Fruit fly (Drosophila melanogaster): ENCODE data around the gene CG44088.

Gene CG44088

dm6 chr3R:4740592-4741500 is 34.0 kb downstream of the CG44088 start:
- no peak for TF ChIP-seq Met (GFP tag; optimal IDR thresholded peaks at IDR 0.05)
- peak; percentile 28 for TF ChIP-seq Ets96B (tag; optimal IDR thresholded peaks at IDR 0.05)
- peak; percentile 64 for TF ChIP-seq spab (GFP tag; optimal IDR thresholded peaks at IDR 0.05)
- TF ChIP-seq CG32006 (GFP tag; optimal IDR thresholded peaks at IDR 0.05), result peak; percentile 17
- no peak for TF ChIP-seq CG31627 (GFP tag; optimal IDR thresholded peaks at IDR 0.05)
- peak; percentile 82 to 83 for TF ChIP-seq ss (GFP tag; optimal IDR thresholded peaks at IDR 0.05)
- peak; percentile 33 for TF ChIP-seq CG3032 (tag; optimal IDR thresholded peaks at IDR 0.05)
- peak; percentile 18 for TF ChIP-seq Sox102F (GFP tag; optimal IDR thresholded peaks at IDR 0.05)
- peak; percentile 13 for TF ChIP-seq CG11762 (GFP tag; optimal IDR thresholded peaks at IDR 0.05; ENCODE audit: insufficient read depth)
- peak; percentile 90 for TF ChIP-seq eg (GFP tag; IDR thresholded peaks at IDR 0.05)
- TF ChIP-seq Hr39 (GFP tag; optimal IDR thresholded peaks at IDR 0.05), result no peak
- peak; percentile 2 for TF ChIP-seq pdm3 (GFP tag; optimal IDR thresholded peaks at IDR 0.05)
- peak; percentile 49 for TF ChIP-seq dsx (GFP tag; optimal IDR thresholded peaks at IDR 0.05; ENCODE audit: poor library complexity, severe bottlenecking)
- TF ChIP-seq CG11294 (GFP tag; IDR thresholded peaks at IDR 0.05), result no peak
- TF ChIP-seq fkh (GFP tag; optimal IDR thresholded peaks at IDR 0.05), result no peak
- TF ChIP-seq CG7368 (GFP tag; optimal IDR thresholded peaks at IDR 0.05), result no peak
- TF ChIP-seq CG34406 (GFP tag; optimal IDR thresholded peaks at IDR 0.05), result no peak
- no peak for TF ChIP-seq CG4318 (GFP tag; optimal IDR thresholded peaks at IDR 0.05)
- TF ChIP-seq net (GFP tag; optimal IDR thresholded peaks at IDR 0.05), result peak; percentile 3
- TF ChIP-seq CG1621 (tag; optimal IDR thresholded peaks at IDR 0.05), result peak; percentile 47
- peak; percentile 9 for TF ChIP-seq CG8632 (GFP tag; optimal IDR thresholded peaks at IDR 0.05)
- TF ChIP-seq CG6276 (GFP tag; optimal IDR thresholded peaks at IDR 0.05), result peak; percentile 82
- no peak for TF ChIP-seq Hr38 (GFP tag; optimal IDR thresholded peaks at IDR 0.05)
- peak; percentile 61 for TF ChIP-seq CG9139 (GFP tag; optimal IDR thresholded peaks at IDR 0.05)
- TF ChIP-seq Eip78C (GFP tag), result peak; percentile 79
- peak; percentile 91 for TF ChIP-seq CG8119 (GFP tag; IDR thresholded peaks at IDR 0.05)
- TF ChIP-seq Lpt (GFP tag; optimal IDR thresholded peaks at IDR 0.05), result peak; percentile 77
- no peak; the same call in 1 of the 3 replicates for TF ChIP-seq CG6163 (GFP tag; IDR thresholded peaks at IDR 0.05)
- TF ChIP-seq CG3919 (GFP tag; optimal IDR thresholded peaks at IDR 0.05), result peak; percentile 10
- peak; percentile 72 for TF ChIP-seq CG6854 (GFP tag; optimal IDR thresholded peaks at IDR 0.05)
- TF ChIP-seq Eip75B (GFP tag; optimal IDR thresholded peaks at IDR 0.05), result no peak
- no peak for TF ChIP-seq Hr4 (GFP tag; optimal IDR thresholded peaks at IDR 0.05)
- TF ChIP-seq Eip93F (GFP tag; optimal IDR thresholded peaks at IDR 0.05), result peak; percentile 35
- TF ChIP-seq fd59A (GFP tag; optimal IDR thresholded peaks at IDR 0.05), result no peak
- no peak for TF ChIP-seq Smox (GFP tag; optimal IDR thresholded peaks at IDR 0.05)
- TF ChIP-seq OdsH (GFP tag; optimal IDR thresholded peaks at IDR 0.05), result peak; percentile 31
- TF ChIP-seq Ets21C (GFP tag; optimal IDR thresholded peaks at IDR 0.05), result no peak
- peak in 1 of 2 experiments; percentile 22 for TF ChIP-seq salr (GFP tag; optimal IDR thresholded peaks at IDR 0.05)
- peak; percentile 87 for TF ChIP-seq CG15336 (GFP tag; IDR thresholded peaks at IDR 0.05)
- peak; percentile 17 for TF ChIP-seq achi (GFP tag; optimal IDR thresholded peaks at IDR 0.05)
- peak; percentile 25 for TF ChIP-seq CG10669 (GFP tag; optimal IDR thresholded peaks at IDR 0.05)
- TF ChIP-seq CG6808 (GFP tag; optimal IDR thresholded peaks at IDR 0.05), result peak; percentile 80
- TF ChIP-seq CG16779 (tag; optimal IDR thresholded peaks at IDR 0.05), result peak; percentile 72
